Fruit fly (Drosophila melanogaster) whole organism, adult: ENCODE measurements around the gene Bre1.
A peak's percentile ranks its signal among the peaks of the same experiment; 100 is the strongest.

Source experiments
- CG11617 ChIP-seq: fragments of 200-800 bp; sonication (Bioruptor generic); optimal IDR thresholded peaks from 2 replicates; lab custom pipeline; 2017; ENCODE audit warnings: mild to moderate bottlenecking, missing biosample characterization, missing genetic modification reagents, missing genetic modification characterization
- CG12768 ChIP-seq: fragments of 200-800 bp; sonication (Bioruptor generic); optimal IDR thresholded peaks from 2 replicates; lab custom pipeline; 2017; ENCODE audit warnings: missing biosample characterization, missing genetic modification characterization, mild to moderate bottlenecking, moderate library complexity, missing genetic modification reagents
- CG14711 ChIP-seq: fragments of 200-800 bp; sonication (Bioruptor generic); optimal IDR thresholded peaks from 2 replicates; lab custom pipeline; 2018; ENCODE audit warnings: missing biosample characterization, mild to moderate bottlenecking, missing genetic modification characterization, moderate library complexity
- CG1620 ChIP-seq: fragments of 200-800 bp; sonication (Bioruptor generic); optimal IDR thresholded peaks from 2 replicates; lab custom pipeline; 2016; ENCODE audit warnings: missing biosample characterization, missing genetic modification characterization
- CG33017 ChIP-seq: fragments of 200-800 bp; sonication (Bioruptor generic); optimal IDR thresholded peaks from 2 replicates; lab custom pipeline; 2018; ENCODE audit warnings: missing biosample characterization, mild to moderate bottlenecking, missing genetic modification characterization, moderate library complexity
- CG5204 ChIP-seq: fragments of 200-800 bp; sonication (Bioruptor generic); optimal IDR thresholded peaks from 2 replicates; lab custom pipeline; 2016; ENCODE audit warnings: missing biosample characterization, missing genetic modification characterization
- CG7045 ChIP-seq: fragments of 200-800 bp; sonication (Bioruptor generic); optimal IDR thresholded peaks from 2 replicates; lab custom pipeline; 2017; ENCODE audit warnings: missing biosample characterization, mild to moderate bottlenecking, missing genetic modification characterization
- CG7101 ChIP-seq: fragments of 200-800 bp; sonication (Bioruptor generic); optimal IDR thresholded peaks from 2 replicates; lab custom pipeline; 2018; ENCODE audit warnings: missing biosample characterization, mild to moderate bottlenecking, missing genetic modification characterization, moderate library complexity
- Clk ChIP-seq: fragments of 200-800 bp; sonication (Bioruptor generic); optimal IDR thresholded peaks from 2 replicates; lab custom pipeline; 2017; ENCODE audit warnings: missing biosample characterization, missing genetic modification characterization
- Crg-1 ChIP-seq: fragments of 200-800 bp; sonication (Bioruptor generic); optimal IDR thresholded peaks from 2 replicates; lab custom pipeline; 2016; ENCODE audit warnings: missing biosample characterization, missing genetic modification characterization
- Hr96 ChIP-seq: fragments of 200-800 bp; sonication (Bioruptor generic); optimal IDR thresholded peaks from 2 replicates; lab custom pipeline; 2016; ENCODE audit warnings: missing biosample characterization, missing genetic modification characterization
- Mnt ChIP-seq: fragments of 200-800 bp; sonication (Bioruptor generic); optimal IDR thresholded peaks from 2 replicates; lab custom pipeline; 2016; ENCODE audit warnings: missing biosample characterization, mild to moderate bottlenecking, missing genetic modification characterization
- bab1 ChIP-seq: fragments of 200-800 bp; sonication (Bioruptor generic); optimal IDR thresholded peaks from 3 replicates; lab custom pipeline; 2019; ENCODE audit warnings: missing biosample characterization, mild to moderate bottlenecking, missing genetic modification characterization, moderate library complexity
- cic ChIP-seq: fragments of 200-800 bp; sonication (Bioruptor generic); optimal IDR thresholded peaks from 2 replicates; lab custom pipeline; 2017; ENCODE audit warnings: missing biosample characterization, mild to moderate bottlenecking, missing genetic modification characterization, moderate library complexity
- cnc ChIP-seq, 2 experiments: fragments of >200 bp; optimal IDR thresholded peaks; 2 replicates each; lab custom pipeline; 2017
- kay ChIP-seq: fragments of 200-800 bp; sonication (Bioruptor generic); peaks from one replicate; lab custom pipeline; 2016; ENCODE audit warnings: missing biosample characterization, missing genetic modification characterization, borderline replicate concordance
- ovo ChIP-seq: fragments of 200-800 bp; sonication (Bioruptor generic); optimal IDR thresholded peaks from 2 replicates; lab custom pipeline; 2016; ENCODE audit warnings: missing biosample characterization, missing genetic modification characterization
- pad ChIP-seq: fragments of 200-800 bp; sonication (Bioruptor generic); optimal IDR thresholded peaks from 3 replicates; lab custom pipeline; 2017; ENCODE audit warnings: missing biosample characterization, missing genetic modification characterization, mild to moderate bottlenecking, moderate library complexity, missing genetic modification reagents
- tj ChIP-seq: fragments of 200-800 bp; sonication (Bioruptor generic); optimal IDR thresholded peaks from 3 replicates; lab custom pipeline; 2017; ENCODE audit warnings: missing biosample characterization, mild to moderate bottlenecking, missing genetic modification characterization, moderate library complexity
- toe ChIP-seq: fragments of 200-800 bp; sonication (Bioruptor generic); optimal IDR thresholded peaks from 2 replicates; lab custom pipeline; 2016; ENCODE audit warnings: missing biosample characterization, missing genetic modification characterization

The Bre1 gene

dm6 chr3L:5808540-5809200, 14.7 kb upstream of the Bre1 start:
- TF ChIP-seq cic (GFP tag; lab: Kevin White, UChicago) (no peak), CG14711 (no peak), CG7045 (GFP tag; lab: Kevin White, UChicago) (no peak), pad (no peak)

- TF ChIP-seq toe (no peak), CG12768 (GFP tag; lab: Kevin White, UChicago) (no peak)
These were observed 14.1 kb upstream of the Bre1 start for dm6 chr3L:5808101-5808433.

dm6 chr3L:5807370-5808100, 13.5 kb upstream of the Bre1 start:
- TF ChIP-seq Clk (GFP tag; lab: Kevin White, UChicago) (peak; percentile 69), ovo (GFP tag; lab: Kevin White, UChicago) (peak; percentile 75), cnc (optimal IDR thresholded peaks at IDR 0.05; lab: Kevin White, UChicago) (no peak), Mnt (GFP tag; lab: Kevin White, UChicago) (peak; percentile 93), tj (GFP tag; lab: Kevin White, UChicago) (no peak), cic (GFP tag; lab: Kevin White, UChicago) (peak; percentile 98), CG5204 (GFP tag; lab: Kevin White, UChicago) (no peak), CG12768 (GFP tag; lab: Kevin White, UChicago) (peak; percentile 88), kay (GFP tag; lab: Kevin White, UChicago) (no peak), Hr96 (no peak), CG33017 (peak; percentile 14), bab1 (GFP tag; lab: Kevin White, UChicago) (no peak), CG7101 (tag; lab: Kevin White, UChicago) (peak; percentile 64), Crg-1 (GFP tag; lab: Kevin White, UChicago) (peak; percentile 64), pad (peak; percentile 57), toe (peak; percentile 31), CG1620 (GFP tag; lab: Kevin White, UChicago) (peak; percentile 67), CG7045 (GFP tag; lab: Kevin White, UChicago) (peak; percentile 70), CG14711 (peak; percentile 24), CG11617 (GFP tag; lab: Kevin White, UChicago) (peak; percentile 53)

- TF ChIP-seq cic (GFP tag; lab: Kevin White, UChicago) = no peak
- TF ChIP-seq pad = no peak
- no peak for TF ChIP-seq tj (GFP tag; lab: Kevin White, UChicago)
- TF ChIP-seq Hr96 = no peak
- no peak for TF ChIP-seq ovo (GFP tag; lab: Kevin White, UChicago)
- TF ChIP-seq bab1 (GFP tag; lab: Kevin White, UChicago) = no peak
- TF ChIP-seq CG7101 (tag; lab: Kevin White, UChicago) = no peak
- TF ChIP-seq toe = no peak
- TF ChIP-seq CG12768 (GFP tag; lab: Kevin White, UChicago) = no peak
These were observed 8.7 kb upstream of the Bre1 start, which contains the start of gene CG42272 for dm6 chr3L:5802733-5803132. CG42272 (plus strand) TSS chr3L:5803033.

dm6 chr3L:5802063-5802531, 8.1 kb upstream of the Bre1 start:
- no peak for TF ChIP-seq cnc (optimal IDR thresholded peaks at IDR 0.05; lab: Kevin White, UChicago)
- no peak for TF ChIP-seq CG1620 (GFP tag; lab: Kevin White, UChicago)
- TF ChIP-seq CG12768 (GFP tag; lab: Kevin White, UChicago) = no peak
- no peak for TF ChIP-seq tj (GFP tag; lab: Kevin White, UChicago)
- TF ChIP-seq CG14711 = no peak

dm6 chr3L:5797274-5797673, 3.3 kb upstream of the Bre1 start:
- TF ChIP-seq CG11617 (GFP tag; lab: Kevin White, UChicago) (no peak), Clk (GFP tag; lab: Kevin White, UChicago) (no peak), ovo (GFP tag; lab: Kevin White, UChicago) (no peak), Crg-1 (GFP tag; lab: Kevin White, UChicago) (no peak), cic (GFP tag; lab: Kevin White, UChicago) (no peak), CG12768 (GFP tag; lab: Kevin White, UChicago) (no peak), CG14711 (no peak), Mnt (GFP tag; lab: Kevin White, UChicago) (no peak), pad (no peak)

dm6 chr3L:5796493-5796998, 2.6 kb upstream of the Bre1 start, which contains the start of gene Tektin-C:
Tektin-C (minus strand) TSS chr3L:5796543.
- no peak for TF ChIP-seq tj (GFP tag; lab: Kevin White, UChicago)
- no peak for TF ChIP-seq Clk (GFP tag; lab: Kevin White, UChicago)
- TF ChIP-seq CG12768 (GFP tag; lab: Kevin White, UChicago) = no peak
